Fruit fly (Drosophila melanogaster): Measurements from ENCODE around the gene CG3517.

The CG3517 gene

DNA sequence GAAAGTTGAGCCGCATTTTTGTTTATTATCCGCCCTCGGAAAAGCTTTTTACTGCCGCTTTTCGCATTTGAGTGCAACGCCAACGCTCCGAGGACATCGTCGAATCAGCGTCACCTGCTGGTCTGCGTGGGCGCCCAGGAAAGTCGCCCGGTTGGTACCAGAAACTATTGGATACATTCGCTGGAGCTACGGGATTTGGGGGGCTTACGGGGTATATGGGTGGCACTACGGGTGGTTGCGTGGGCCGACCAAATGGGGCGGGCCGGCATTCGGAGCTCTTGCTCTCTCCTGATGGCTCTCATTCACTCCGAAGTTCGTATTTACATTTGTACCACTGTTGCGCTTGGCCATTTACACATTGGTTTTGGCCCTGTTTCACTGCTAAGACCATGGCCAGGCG, 13.6 kb downstream of the CG3517 start:
- TF ChIP-seq CG8301 (tag; optimal IDR thresholded peaks at IDR 0.05) (no peak), CG14655 (GFP tag; optimal IDR thresholded peaks at IDR 0.05) (no peak), CG34367 (tag; optimal IDR thresholded peaks at IDR 0.05) (no peak), CG17806 (tag; optimal IDR thresholded peaks at IDR 0.05) (no peak), Pif1A (GFP tag; optimal IDR thresholded peaks at IDR 0.05) (no peak), Pif1B (GFP tag; optimal IDR thresholded peaks at IDR 0.05) (no peak), D1 (tag; optimal IDR thresholded peaks at IDR 0.05) (no peak), CG15710 (tag; optimal IDR thresholded peaks at IDR 0.05) (no peak), EcR (GFP tag; optimal IDR thresholded peaks at IDR 0.05) (no peak), Ets98B (GFP tag; IDR thresholded peaks at IDR 0.05) (no peak), CG8159 (tag; optimal IDR thresholded peaks at IDR 0.05) (no peak), gl (tag; optimal IDR thresholded peaks at IDR 0.05) (no peak), rn (GFP tag; IDR thresholded peaks at IDR 0.05) (no peak), CG9948 (tag; optimal IDR thresholded peaks at IDR 0.05) (no peak), CG32121 (GFP tag; IDR thresholded peaks at IDR 0.05) (no peak), CG13204 (GFP tag; optimal IDR thresholded peaks at IDR 0.05) (no peak), fd96Ca (GFP tag; IDR thresholded peaks at IDR 0.05) (no peak), CG4496 (GFP tag; IDR thresholded peaks at IDR 0.05) (no peak), CG12605 (GFP tag; IDR thresholded peaks at IDR 0.05) (no peak), CG10348 (GFP tag; IDR thresholded peaks at IDR 0.05) (no peak)

DNA sequence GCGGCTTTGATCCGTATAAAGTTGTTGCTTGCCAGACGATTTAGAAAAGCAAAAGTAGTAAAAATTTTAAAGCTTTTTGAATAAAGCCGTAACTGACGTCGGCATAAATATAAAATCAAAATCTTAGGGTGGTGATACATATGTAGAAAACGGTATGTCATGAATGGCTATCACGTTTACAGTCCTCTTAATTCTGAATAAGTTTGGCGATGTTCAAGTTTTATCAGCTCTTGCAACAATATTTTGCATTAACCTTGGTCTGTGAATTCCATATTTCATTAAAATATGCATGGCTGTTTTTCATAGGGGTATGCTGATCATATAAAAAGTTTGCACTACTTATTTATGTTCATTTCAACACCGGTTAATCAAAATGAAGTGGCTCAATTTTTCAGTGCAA, 16.4 kb downstream of the CG3517 start, which contains the start of gene CG11626:
TSS of gene CG11626 (plus strand) at position 301 of the 400 bp plus-strand sequence.
- TF ChIP-seq gl (tag; optimal IDR thresholded peaks at IDR 0.05), result no peak
- TF ChIP-seq CG9948 (tag; optimal IDR thresholded peaks at IDR 0.05), result no peak
- no peak for TF ChIP-seq CG13204 (GFP tag; optimal IDR thresholded peaks at IDR 0.05)
- no peak for TF ChIP-seq CG12605 (GFP tag; IDR thresholded peaks at IDR 0.05)
- TF ChIP-seq CG8301 (tag; optimal IDR thresholded peaks at IDR 0.05), result no peak
- no peak for TF ChIP-seq rn (GFP tag; IDR thresholded peaks at IDR 0.05)
- TF ChIP-seq CG32121 (GFP tag; IDR thresholded peaks at IDR 0.05), result no peak
- TF ChIP-seq CG8159 (tag; optimal IDR thresholded peaks at IDR 0.05), result no peak
- TF ChIP-seq Ets98B (GFP tag; IDR thresholded peaks at IDR 0.05), result no peak
- TF ChIP-seq CG4496 (GFP tag; IDR thresholded peaks at IDR 0.05), result no peak
- no peak for TF ChIP-seq Snoo (tag; optimal IDR thresholded peaks at IDR 0.05)
- TF ChIP-seq CG34367 (tag; optimal IDR thresholded peaks at IDR 0.05), result no peak

DNA sequence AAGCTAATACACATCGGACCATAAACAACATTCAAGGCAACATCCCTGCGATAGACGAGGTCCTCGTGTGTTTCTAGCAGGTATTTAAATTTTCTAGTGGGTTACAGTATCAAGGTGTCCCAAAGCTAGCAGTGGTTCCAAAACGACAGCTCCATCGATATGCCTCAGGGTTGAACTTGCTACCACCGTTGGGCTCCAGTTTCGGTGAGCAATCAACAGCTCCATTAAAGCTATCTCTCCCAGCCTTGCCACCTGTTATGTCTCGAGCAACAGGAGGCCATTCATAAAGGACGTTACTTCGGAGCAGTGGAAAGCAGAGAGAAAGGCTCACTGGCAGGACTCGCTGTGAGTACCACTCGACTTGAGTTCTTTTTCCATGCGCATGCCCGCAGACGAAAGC, 18.1 kb downstream of the CG3517 start:
- TF ChIP-seq CG12605 (GFP tag; IDR thresholded peaks at IDR 0.05) (peak; percentile 73), CG13204 (GFP tag; optimal IDR thresholded peaks at IDR 0.05) (no peak)

DNA sequence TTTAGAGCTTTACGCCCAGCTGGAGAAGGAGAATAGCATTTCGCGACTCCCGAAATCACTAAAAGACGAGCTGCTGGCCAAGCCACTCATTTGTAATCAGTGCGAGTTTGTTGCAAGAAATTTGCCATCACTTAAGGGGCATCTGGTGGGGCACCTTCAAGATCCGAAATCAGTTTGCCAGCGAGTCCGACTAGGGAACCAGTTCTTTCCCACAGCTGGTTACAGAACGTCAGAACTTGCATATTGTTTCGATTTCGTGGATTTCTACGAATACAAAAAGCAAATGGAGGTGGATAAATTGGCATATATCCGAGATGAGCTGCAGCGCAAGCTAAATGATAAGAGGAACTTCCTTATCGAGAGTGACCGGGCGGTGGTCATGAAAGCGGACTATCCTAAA, 20.7 kb downstream of the CG3517 start:
- no peak for TF ChIP-seq EcR (GFP tag; optimal IDR thresholded peaks at IDR 0.05)
- TF ChIP-seq CG4496 (GFP tag; IDR thresholded peaks at IDR 0.05), result no peak
- TF ChIP-seq CG13204 (GFP tag; optimal IDR thresholded peaks at IDR 0.05), result no peak
- TF ChIP-seq CG9948 (tag; optimal IDR thresholded peaks at IDR 0.05), result no peak
- TF ChIP-seq CG15710 (tag; optimal IDR thresholded peaks at IDR 0.05), result no peak

DNA sequence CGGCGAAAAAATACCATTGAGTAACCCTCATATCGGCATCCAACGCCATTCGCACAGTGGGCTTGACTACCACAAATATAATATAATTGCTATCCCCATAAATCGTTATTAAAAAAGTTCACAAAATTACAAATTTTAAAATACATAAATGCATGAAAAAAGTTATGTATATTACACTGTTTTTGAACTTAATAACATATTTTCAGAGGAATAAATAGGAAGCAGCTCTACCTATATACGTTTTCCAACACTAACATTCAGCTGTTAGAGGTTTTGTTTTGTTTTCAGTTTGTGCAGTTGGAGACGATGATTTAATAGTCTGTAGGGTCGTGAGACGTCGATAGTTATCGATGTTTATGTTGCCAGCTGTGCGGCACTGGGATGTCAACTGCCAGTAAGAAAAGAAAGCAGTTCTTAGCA, 21.9 kb downstream of the CG3517 start, which contains the start of the genes Ino80 and Aptx:
TSS of gene Ino80 (minus strand) at position 58 of the 420 bp plus-strand sequence.
TSS of gene Aptx (plus strand) at position 360 of the 420 bp plus-strand sequence.
- peak; percentile 89 for TF ChIP-seq CG8301 (tag; optimal IDR thresholded peaks at IDR 0.05)
- peak; percentile 88 for TF ChIP-seq rn (GFP tag; IDR thresholded peaks at IDR 0.05)
- peak; percentile 84 for TF ChIP-seq Ets98B (GFP tag; IDR thresholded peaks at IDR 0.05)
- peak; percentile 73 for TF ChIP-seq Snoo (tag; optimal IDR thresholded peaks at IDR 0.05)
- peak; percentile 69 for TF ChIP-seq D1 (tag; optimal IDR thresholded peaks at IDR 0.05)
- peak; percentile 89 for TF ChIP-seq CG9948 (tag; optimal IDR thresholded peaks at IDR 0.05)
- peak; percentile 83 for TF ChIP-seq Pif1B (GFP tag; optimal IDR thresholded peaks at IDR 0.05)
- peak; percentile 72; the same call in 1 of the 2 replicates for TF ChIP-seq CG12605 (GFP tag; IDR thresholded peaks at IDR 0.05)
- peak; percentile 94 for TF ChIP-seq CG4496 (GFP tag; IDR thresholded peaks at IDR 0.05)
- TF ChIP-seq CG17806 (tag; optimal IDR thresholded peaks at IDR 0.05), result peak; percentile 90
- peak; percentile 90 for TF ChIP-seq CG15710 (tag; optimal IDR thresholded peaks at IDR 0.05)
- TF ChIP-seq gl (tag; optimal IDR thresholded peaks at IDR 0.05), result no peak
- peak; percentile 91 for TF ChIP-seq CG8159 (tag; optimal IDR thresholded peaks at IDR 0.05)
- no peak for TF ChIP-seq Pif1A (GFP tag; optimal IDR thresholded peaks at IDR 0.05)
- no peak for TF ChIP-seq CG13204 (GFP tag; optimal IDR thresholded peaks at IDR 0.05)
- peak; percentile 66 for TF ChIP-seq CG10348 (GFP tag; IDR thresholded peaks at IDR 0.05)
- peak; percentile 82; the same call in 2 of the 3 replicates for TF ChIP-seq fd96Ca (GFP tag; IDR thresholded peaks at IDR 0.05)
- TF ChIP-seq CG34367 (tag; optimal IDR thresholded peaks at IDR 0.05), result peak; percentile 86
- TF ChIP-seq EcR (GFP tag; optimal IDR thresholded peaks at IDR 0.05), result no peak
- TF ChIP-seq CG32121 (GFP tag; IDR thresholded peaks at IDR 0.05), result peak; percentile 92
- peak; percentile 89 for TF ChIP-seq CG14655 (GFP tag; optimal IDR thresholded peaks at IDR 0.05)

DNA sequence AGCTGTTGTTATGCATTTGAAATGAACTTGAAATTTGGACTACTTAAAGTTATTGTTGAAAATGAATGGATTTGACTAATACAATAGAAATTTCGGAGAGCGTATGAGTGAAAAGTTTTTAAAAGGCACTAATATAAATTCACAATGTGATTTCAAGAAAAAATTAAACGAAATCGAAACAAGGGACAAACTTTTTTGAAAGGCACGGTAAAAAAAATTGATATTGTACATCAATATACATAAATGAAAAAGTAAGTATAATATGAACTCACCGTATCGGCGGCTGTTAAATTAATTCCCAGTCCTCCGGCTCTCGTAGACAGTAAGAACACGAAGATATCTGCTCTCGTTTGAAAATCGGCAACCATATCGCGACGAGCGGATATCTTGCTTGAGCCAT, 26.5 kb downstream of the CG3517 start, which contains the start of gene CG31244:
TSS of gene CG31244 (minus strand) at position 101 of the 400 bp plus-strand sequence.
- TF ChIP-seq D1 (tag; optimal IDR thresholded peaks at IDR 0.05) (no peak), CG9948 (tag; optimal IDR thresholded peaks at IDR 0.05) (no peak), CG4496 (GFP tag; IDR thresholded peaks at IDR 0.05) (no peak), Snoo (tag; optimal IDR thresholded peaks at IDR 0.05) (no peak), Pif1A (GFP tag; optimal IDR thresholded peaks at IDR 0.05) (no peak), EcR (GFP tag; optimal IDR thresholded peaks at IDR 0.05) (no peak), CG32121 (GFP tag; IDR thresholded peaks at IDR 0.05) (no peak), CG8159 (tag; optimal IDR thresholded peaks at IDR 0.05) (no peak)
